Fruit fly (Drosophila melanogaster): Measurements from ENCODE around the gene CG14443.

CG14443 gene

dm6 chrX:6621566-6622006 lies 12.2 kb upstream of the CG14443 start (continued):
- peak; percentile 56 for TF ChIP-seq row (GFP tag; IDR thresholded peaks at IDR 0.05)
- peak; percentile 26 for TF ChIP-seq PHDP (tag; optimal IDR thresholded peaks at IDR 0.05)
- TF ChIP-seq H15 (GFP tag; IDR thresholded peaks at IDR 0.05) = 0 out of 3 replicates have a peak, but pooled peaks have one; percentile 12
- peak; percentile 60 for TF ChIP-seq lilli (GFP tag; optimal IDR thresholded peaks at IDR 0.05)
- TF ChIP-seq CG9437 (GFP tag; optimal IDR thresholded peaks at IDR 0.05) = peak; percentile 32
- no peak for TF ChIP-seq D19B (GFP tag; optimal IDR thresholded peaks at IDR 0.05)
- no peak for TF ChIP-seq disco-r (GFP tag; optimal IDR thresholded peaks at IDR 0.05)
- TF ChIP-seq MTF-1 (GFP tag; optimal IDR thresholded peaks at IDR 0.05; ENCODE audit: borderline replicate concordance) = no peak
- peak; percentile 47 for TF ChIP-seq CG12769 (tag; optimal IDR thresholded peaks at IDR 0.05)
- TF ChIP-seq CG18476 (GFP tag; optimal IDR thresholded peaks at IDR 0.05) = peak; percentile 23
- peak; percentile 15 for TF ChIP-seq CG4854 (GFP tag; optimal IDR thresholded peaks at IDR 0.05)
- TF ChIP-seq Myb (GFP tag; optimal IDR thresholded peaks at IDR 0.05) = no peak
- TF ChIP-seq CG14441 (GFP tag; IDR thresholded peaks at IDR 0.05) = peak; percentile 38; the same call in 1 of the 2 replicates
- TF ChIP-seq MBD-R2 (GFP tag; IDR thresholded peaks at IDR 0.05) = peak; percentile 32; the same call in 1 of the 2 replicates
- TF ChIP-seq grn (GFP tag; optimal IDR thresholded peaks at IDR 0.05) = no peak
- no peak for TF ChIP-seq prd (optimal IDR thresholded peaks at IDR 0.05)
- TF ChIP-seq prd (GFP tag; IDR thresholded peaks at IDR 0.05) = peak; percentile 75
- TF ChIP-seq tll (GFP tag; optimal IDR thresholded peaks at IDR 0.05) = no peak
- TF ChIP-seq CG7271 (tag; optimal IDR thresholded peaks at IDR 0.05) = no peak
- peak; percentile 43 to 47 for TF ChIP-seq Pdp1 (GFP tag; optimal IDR thresholded peaks at IDR 0.05)
- no peak for TF ChIP-seq fd64A (GFP tag; optimal IDR thresholded peaks at IDR 0.05)
- peak; percentile 51 for TF ChIP-seq vvl (GFP tag; IDR thresholded peaks at IDR 0.05)
- TF ChIP-seq CG9727 (GFP tag; optimal IDR thresholded peaks at IDR 0.05) = peak; percentile 68
- no peak for TF ChIP-seq pita (GFP tag; optimal IDR thresholded peaks at IDR 0.05)
- peak; percentile 93 for TF ChIP-seq sens (GFP tag)
- TF ChIP-seq Spps (tag; optimal IDR thresholded peaks at IDR 0.05) = peak; percentile 4

- TF ChIP-seq CG7839 (tag; optimal IDR thresholded peaks at IDR 0.05) = peak; percentile 49
- TF ChIP-seq dysf (GFP tag; IDR thresholded peaks at IDR 0.05) = 0 out of 3 replicates have a peak, but pooled peaks have one; percentile 51
- no peak for TF ChIP-seq hbn (GFP tag; IDR thresholded peaks at IDR 0.05; ENCODE audit: partially characterized antibody)
- no peak for TF ChIP-seq unc-4 (GFP tag; IDR thresholded peaks at IDR 0.05; ENCODE audit: partially characterized antibody)
- TF ChIP-seq crol (GFP tag; IDR thresholded peaks at IDR 0.05) = 0 out of 2 replicates have a peak, but pooled peaks have one; percentile 9
- peak; percentile 67; the same call in 1 of the 2 replicates for TF ChIP-seq ara (GFP tag; IDR thresholded peaks at IDR 0.05)
- peak; percentile 33; the same call in 1 of the 2 replicates for TF ChIP-seq HLH3B (GFP tag; IDR thresholded peaks at IDR 0.05)
- TF ChIP-seq CG14710 (tag; optimal IDR thresholded peaks at IDR 0.05) = peak; percentile 45
- peak; percentile 2 for TF ChIP-seq CG6254 (GFP tag; optimal IDR thresholded peaks at IDR 0.05)
- peak; percentile 87 for TF ChIP-seq grau (tag; optimal IDR thresholded peaks at IDR 0.05)
- TF ChIP-seq D (optimal IDR thresholded peaks at IDR 0.05) = no peak
- TF ChIP-seq D (GFP tag; optimal IDR thresholded peaks at IDR 0.05) = peak; percentile 45
- no peak for TF ChIP-seq YL-1 (GFP tag; optimal IDR thresholded peaks at IDR 0.05)
- TF ChIP-seq Adf1 (GFP tag; IDR thresholded peaks at IDR 0.05) = no peak
- peak; percentile 29 for TF ChIP-seq CG10267 (tag; optimal IDR thresholded peaks at IDR 0.05)
- no peak for TF ChIP-seq CG17568 (GFP tag; optimal IDR thresholded peaks at IDR 0.05)
- TF ChIP-seq corto (GFP tag; optimal IDR thresholded peaks at IDR 0.05) = peak; percentile 67
- TF ChIP-seq Xbp1 (GFP tag; optimal IDR thresholded peaks at IDR 0.05) = peak; percentile 10
- peak; percentile 51 for TF ChIP-seq Med (GFP tag)
- no peak for TF ChIP-seq dm (GFP tag; optimal IDR thresholded peaks at IDR 0.05)
- TF ChIP-seq sim (GFP tag; IDR thresholded peaks at IDR 0.05) = no peak
- peak; percentile 51 for TF ChIP-seq CG6689 (GFP tag; IDR thresholded peaks at IDR 0.05)
- no peak for TF ChIP-seq CG1233 (GFP tag; optimal IDR thresholded peaks at IDR 0.05)
- TF ChIP-seq Hand (GFP tag; optimal IDR thresholded peaks at IDR 0.05) = no peak
Measured at dm6 chrX:6624006-6624745, 9.6 kb upstream of the CG14443 start.

Measured in whole organism, embryonic.